Worm (Caenorhabditis elegans) whole organism, L1 larva: ENCODE data around the gene pxmp-4.

Experiments used
- C16A3.4 ChIP-seq: fragments of 150-350 bp; optimal IDR thresholded peaks from 2 replicates; lab custom pipeline; 2014; ENCODE audit warnings: missing biosample characterization, missing genetic modification characterization
- F16B12.6 ChIP-seq: fragments of 150-350 bp; optimal IDR thresholded peaks from 2 replicates; lab custom pipeline; 2014; ENCODE audit warnings: missing biosample characterization, missing genetic modification characterization
- aha-1 ChIP-seq: fragments of 150-350 bp; optimal IDR thresholded peaks from 2 replicates; lab custom pipeline; 2014; ENCODE audit warnings: missing biosample characterization, missing genetic modification characterization
- ama-1 ChIP-seq: fragments of 150-350 bp; optimal IDR thresholded peaks from 2 replicates; lab custom pipeline; 2014
- ceh-90 ChIP-seq: sonication (generic microtip); optimal IDR thresholded peaks from 2 replicates; lab custom pipeline; 2016; ENCODE audit warnings: missing genetic modification characterization, missing compliant biosample characterization
- dpl-1 ChIP-seq, 3 experiments: fragments of 150-350 bp in 2 of 3; sonication (generic microtip) in 1 of 3; optimal IDR thresholded peaks; 2 replicates each; lab custom pipeline; 2014 to 2017; ENCODE audit warnings: missing biosample characterization in 3 of 3, missing genetic modification characterization in 3 of 3, missing genetic modification reagents in 3 of 3
- dsc-1 ChIP-seq: sonication (generic microtip); optimal IDR thresholded peaks from 2 replicates; lab custom pipeline; 2016; ENCODE audit warnings: mild to moderate bottlenecking, missing genetic modification characterization, missing compliant biosample characterization
- efl-1 ChIP-seq, 4 experiments: fragments of 150-350 bp; optimal IDR thresholded peaks in 3 of 4; peaks in 1 of 4; 1 replicate in 1 of 4; 2 replicates in 3 of 4; lab custom pipeline; 2014; ENCODE audit warnings: missing biosample characterization in 2 of 4, missing genetic modification characterization in 2 of 4, missing genetic modification reagents in 2 of 4
- egl-13 ChIP-seq: sonication (generic microtip); optimal IDR thresholded peaks from 2 replicates; lab custom pipeline; 2016; ENCODE audit warnings: missing genotype, missing genetic modification reagents, missing genetic modification characterization, missing compliant biosample characterization
- elt-2 ChIP-seq: sonication (generic microtip); optimal IDR thresholded peaks from 2 replicates; lab custom pipeline; 2016; ENCODE audit warnings: missing genetic modification characterization, mild to moderate bottlenecking, inconsistent platforms, missing compliant biosample characterization, missing genetic modification reagents
- elt-3 ChIP-seq, 6 experiments: fragments of 150-350 bp in 1 of 6; sonication (generic microtip); optimal IDR thresholded peaks; 2 replicates each; lab custom pipeline; 2017 to 2018; ENCODE audit warnings: missing biosample characterization in 6 of 6, missing genetic modification characterization in 6 of 6, inconsistent platforms in 1 of 6
- fkh-10 ChIP-seq: sonication (generic microtip); optimal IDR thresholded peaks from 2 replicates; lab custom pipeline; 2017; ENCODE audit warnings: missing biosample characterization, missing genetic modification reagents, missing genetic modification characterization
- fkh-8 ChIP-seq: sonication (generic microtip); optimal IDR thresholded peaks from 2 replicates; lab custom pipeline; 2016; ENCODE audit warnings: mild to moderate bottlenecking, missing genetic modification characterization, missing compliant biosample characterization
- fos-1 ChIP-seq: fragments of 150-350 bp; optimal IDR thresholded peaks from 2 replicates; lab custom pipeline; 2014; ENCODE audit warnings: missing biosample characterization, missing genetic modification characterization
- hlh-4 ChIP-seq: sonication (generic microtip); optimal IDR thresholded peaks from 2 replicates; lab custom pipeline; 2016; ENCODE audit warnings: mild to moderate bottlenecking, missing genetic modification characterization, missing compliant biosample characterization
- hpl-2 ChIP-seq: fragments of 150-350 bp; optimal IDR thresholded peaks from 2 replicates; lab custom pipeline; 2014; ENCODE audit warnings: missing biosample characterization, missing genetic modification reagents, missing genetic modification characterization
- irx-1 ChIP-seq: sonication (generic microtip); optimal IDR thresholded peaks from 2 replicates; lab custom pipeline; 2016; ENCODE audit warnings: missing genetic modification characterization, missing compliant biosample characterization
- isw-1 ChIP-seq: fragments of 200-800 bp; sonication (Bioruptor generic); IDR thresholded peaks from 2 replicates; pipeline ENCODE4 v1.3.6; 2022; ENCODE audit warnings: missing genetic modification characterization, missing compliant biosample characterization
- lin-13 ChIP-seq: fragments of 150-350 bp; optimal IDR thresholded peaks from 2 replicates; lab custom pipeline; 2014; ENCODE audit warnings: missing biosample characterization, missing genetic modification reagents, missing genetic modification characterization
- lin-14 ChIP-seq: fragments of 200-800 bp; sonication (Bioruptor generic); optimal IDR thresholded peaks from 2 replicates; lab custom pipeline; 2018; ENCODE audit warnings: mild to moderate bottlenecking, missing genetic modification characterization, moderate library complexity, missing compliant biosample characterization
- lin-15B ChIP-seq: fragments of 150-350 bp; sonication (generic microtip); optimal IDR thresholded peaks from 3 replicates; lab custom pipeline; 2014; ENCODE audit warnings: missing biosample characterization, missing genetic modification characterization
- lin-35 ChIP-seq, 2 experiments: fragments of 150-350 bp; optimal IDR thresholded peaks; 2 replicates each; lab custom pipeline; 2014; ENCODE audit warnings: missing biosample characterization in 2 of 2, missing genetic modification characterization in 2 of 2, missing genetic modification reagents in 2 of 2
- lir-3 ChIP-seq: sonication (generic microtip); optimal IDR thresholded peaks from 2 replicates; lab custom pipeline; 2016; ENCODE audit warnings: mild to moderate bottlenecking, missing genetic modification characterization, moderate library complexity, missing compliant biosample characterization; ENCODE audit not compliant: poor library complexity
- mdl-1 ChIP-seq, 2 experiments: fragments of 150-350 bp; optimal IDR thresholded peaks; 2 replicates each; lab custom pipeline; 2014 to 2017; ENCODE audit warnings: missing biosample characterization in 2 of 2, missing genetic modification characterization in 2 of 2, inconsistent platforms in 1 of 2
- mef-2 ChIP-seq: fragments of 150-350 bp; optimal IDR thresholded peaks from 2 replicates; lab custom pipeline; 2014; ENCODE audit warnings: missing biosample characterization, missing genetic modification characterization
- mep-1 ChIP-seq: fragments of 150-350 bp; optimal IDR thresholded peaks from 2 replicates; lab custom pipeline; 2014; ENCODE audit warnings: missing biosample characterization, missing genetic modification characterization
- nhr-20 ChIP-seq: sonication (generic microtip); optimal IDR thresholded peaks from 2 replicates; lab custom pipeline; 2016; ENCODE audit warnings: mild to moderate bottlenecking, missing genetic modification characterization, missing compliant biosample characterization
- nhr-47 ChIP-seq: sonication (generic microtip); optimal IDR thresholded peaks from 2 replicates; lab custom pipeline; 2016; ENCODE audit warnings: mild to moderate bottlenecking, missing genetic modification characterization, moderate library complexity, missing compliant biosample characterization
- nhr-76 ChIP-seq: sonication (generic microtip); optimal IDR thresholded peaks from 2 replicates; lab custom pipeline; 2017; ENCODE audit warnings: missing biosample characterization, missing genetic modification characterization
- nhr-85 ChIP-seq: sonication (generic microtip); peaks from one replicate; lab custom pipeline; 2016; ENCODE audit warnings: missing genetic modification characterization, inconsistent platforms, missing compliant biosample characterization
- nhr-90 ChIP-seq: sonication (generic microtip); optimal IDR thresholded peaks from 2 replicates; lab custom pipeline; 2016; ENCODE audit warnings: mild to moderate bottlenecking, missing genetic modification characterization, missing compliant biosample characterization; ENCODE audit not compliant: poor library complexity
- pax-3 ChIP-seq: fragments of 200-800 bp; sonication (Bioruptor generic); optimal IDR thresholded peaks from 2 replicates; lab custom pipeline; 2018; ENCODE audit warnings: mild to moderate bottlenecking, missing genetic modification characterization, moderate library complexity, missing compliant biosample characterization
- rnt-1 ChIP-seq: sonication (generic microtip); optimal IDR thresholded peaks from 2 replicates; lab custom pipeline; 2016; ENCODE audit warnings: mild to moderate bottlenecking, missing genetic modification characterization, moderate library complexity, missing compliant biosample characterization
- skn-1 ChIP-seq: fragments of 150-350 bp; optimal IDR thresholded peaks from 2 replicates; lab custom pipeline; 2014; ENCODE audit warnings: missing biosample characterization, missing genetic modification characterization
- snpc-4 ChIP-seq: fragments of 150-350 bp; optimal IDR thresholded peaks from 2 replicates; lab custom pipeline; 2014; ENCODE audit warnings: missing biosample characterization, missing genetic modification characterization
- snu-23 ChIP-seq: sonication (generic microtip); optimal IDR thresholded peaks from 2 replicates; lab custom pipeline; 2016; ENCODE audit warnings: missing genetic modification characterization, missing compliant biosample characterization
- sox-4 ChIP-seq: sonication (generic microtip); optimal IDR thresholded peaks from 2 replicates; lab custom pipeline; 2016; ENCODE audit warnings: missing genetic modification characterization, missing compliant biosample characterization
- sup-37 ChIP-seq: fragments of 200-800 bp; sonication (Bioruptor generic); optimal IDR thresholded peaks from 2 replicates; lab custom pipeline; 2018; ENCODE audit warnings: mild to moderate bottlenecking, missing genetic modification characterization, missing compliant biosample characterization
- swsn-7 ChIP-seq: sonication (generic microtip); optimal IDR thresholded peaks from 2 replicates; lab custom pipeline; 2016; ENCODE audit warnings: missing genetic modification characterization, missing compliant biosample characterization
- tbx-2 ChIP-seq: sonication (generic microtip); optimal IDR thresholded peaks from 2 replicates; lab custom pipeline; 2016; ENCODE audit warnings: missing genetic modification characterization, missing compliant biosample characterization
- unc-98 ChIP-seq: fragments of 200-800 bp; sonication (Bioruptor generic); IDR thresholded peaks from 2 replicates; pipeline ENCODE4 v1.3.6; 2022; ENCODE audit warnings: missing genetic modification characterization, missing compliant biosample characterization
- vab-15 ChIP-seq: sonication (generic microtip); optimal IDR thresholded peaks from 2 replicates; lab custom pipeline; 2017; ENCODE audit warnings: missing genotype, mild to moderate bottlenecking, missing genetic modification characterization, missing compliant biosample characterization
- zip-4 ChIP-seq: fragments of 200-800 bp; sonication (Bioruptor generic); optimal IDR thresholded peaks from 2 replicates; lab custom pipeline; 2018; ENCODE audit warnings: mild to moderate bottlenecking, missing genetic modification characterization, moderate library complexity, missing compliant biosample characterization
- ztf-11 ChIP-seq, 2 experiments: sonication (generic microtip); optimal IDR thresholded peaks; 2 replicates each; lab custom pipeline; 2016 to 2017; ENCODE audit warnings: missing genetic modification characterization in 2 of 2, missing biosample characterization in 1 of 2, missing compliant biosample characterization in 1 of 2

Gene pxmp-4

ce11 chrIV:337128-337646 is at the start of gene pxmp-4:
pxmp-4 (minus strand) TSS chrIV:337178.
- TF ChIP-seq sup-37 (GFP tag; lab: Kevin White, UChicago) (no peak), lin-35 (GFP tag; optimal IDR thresholded peaks at IDR 0.05; lab: Kevin White, UChicago) (peak in 1 of 2 experiments; percentile 27), elt-2 (tag; lab: Kevin White, UChicago) (peak; percentile 50), nhr-76 (tag; lab: Kevin White, UChicago) (no peak), efl-1 (optimal IDR thresholded peaks at IDR 0.05; lab: Kevin White, UChicago) (no peak), efl-1 (GFP tag; optimal IDR thresholded peaks at IDR 0.05 in 1 of 2; lab: Kevin White, UChicago) (peak in 1 of 2 experiments; percentile 43)

- no peak for TF ChIP-seq mdl-1 (tag; optimal IDR thresholded peaks at IDR 0.05; lab: Kevin White, UChicago)
- TF ChIP-seq lin-14 (GFP tag; lab: Kevin White, UChicago), result no peak
- TF ChIP-seq mef-2 (tag; lab: Kevin White, UChicago), result no peak
- TF ChIP-seq lin-13, result no peak
- TF ChIP-seq hlh-4 (tag; lab: Kevin White, UChicago), result no peak
- TF ChIP-seq fkh-10 (GFP tag; lab: Kevin White, UChicago), result no peak
- no peak for TF ChIP-seq F16B12.6
- TF ChIP-seq rnt-1 (tag; lab: Kevin White, UChicago), result no peak
- TF ChIP-seq skn-1 (tag; lab: Kevin White, UChicago), result no peak
- TF ChIP-seq zip-4 (GFP tag; lab: Kevin White, UChicago), result no peak
- TF ChIP-seq elt-2 (tag; lab: Kevin White, UChicago), result no peak
- no peak for TF ChIP-seq C16A3.4
- TF ChIP-seq nhr-47, result no peak
Measured at ce11 chrIV:386576-386975, 49.6 kb upstream of the pxmp-4 start, which contains the start of gene T07A9.14. T07A9.14 (plus strand) TSS chrIV:386699.

ce11 chrIV:385150-385937 is 48.4 kb upstream of the pxmp-4 start, which contains the start of gene rps-24:
rps-24 (plus strand) TSS chrIV:385887.
- TF ChIP-seq lir-3 (peak; percentile 92), lin-35 (GFP tag; optimal IDR thresholded peaks at IDR 0.05; lab: Kevin White, UChicago) (peak; percentile 81 to 90), swsn-7 (tag; lab: Kevin White, UChicago) (peak; percentile 93), pax-3 (peak; percentile 90), isw-1 (GFP tag; lab: Robert Waterston, UW) (peak; percentile 99), snu-23 (GFP tag; lab: Kevin White, UChicago) (peak; percentile 96), elt-3 (tag; optimal IDR thresholded peaks at IDR 0.05; lab: Kevin White, UChicago) (peak in 3 of 6 experiments; percentile 39 to 80 (median 73)), nhr-90 (tag; lab: Kevin White, UChicago) (peak; percentile 96), fos-1 (tag; lab: Kevin White, UChicago) (peak; percentile 80), C16A3.4 (peak; percentile 92), sox-4 (tag; lab: Kevin White, UChicago) (peak; percentile 88), nhr-20 (peak; percentile 91), fkh-8 (tag; lab: Kevin White, UChicago) (peak; percentile 97), ceh-90 (tag; lab: Kevin White, UChicago) (peak; percentile 43), dsc-1 (tag; lab: Kevin White, UChicago) (peak; percentile 85), mep-1 (tag; lab: Kevin White, UChicago) (peak; percentile 89), tbx-2 (tag; lab: Kevin White, UChicago) (peak; percentile 94), aha-1 (tag; lab: Kevin White, UChicago) (peak; percentile 34), ama-1 (lab: Kevin White, UChicago) (peak; percentile 41), unc-98 (GFP tag; lab: Robert Waterston, UW) (peak; percentile 96), efl-1 (optimal IDR thresholded peaks at IDR 0.05; lab: Kevin White, UChicago) (peak; percentile 86 to 93), efl-1 (GFP tag; optimal IDR thresholded peaks at IDR 0.05 in 1 of 2; lab: Kevin White, UChicago) (peak; percentile 74 to 98), ztf-11 (tag; optimal IDR thresholded peaks at IDR 0.05; lab: Kevin White, UChicago) (peak in 1 of 2 experiments; percentile 91), egl-13 (tag; lab: Kevin White, UChicago) (peak; percentile 76), irx-1 (peak; percentile 80), lin-15B (tag; lab: Kevin White, UChicago) (peak; percentile 82), dpl-1 (GFP tag; optimal IDR thresholded peaks at IDR 0.05; lab: Kevin White, UChicago) (peak; percentile 75 to 80 (median 80)), snpc-4 (tag; lab: Kevin White, UChicago) (peak; percentile 66), rnt-1 (tag; lab: Kevin White, UChicago) (peak; percentile 97), hlh-4 (tag; lab: Kevin White, UChicago) (peak; percentile 61), F16B12.6 (peak; percentile 63), skn-1 (tag; lab: Kevin White, UChicago) (peak; percentile 59), nhr-85 (tag; lab: Kevin White, UChicago) (peak; percentile 95), vab-15 (peak; percentile 83), hpl-2 (GFP tag; lab: Kevin White, UChicago) (peak; percentile 22), lin-13 (peak; percentile 87)
